Worm (Caenorhabditis elegans): ENCODE results near the gene anat-1.

Gene anat-1

ce11 chrIV:6789950-6790349 is 19.3 kb downstream of the anat-1 start:
- TF ChIP-seq ceh-82 (tag; optimal IDR thresholded peaks at IDR 0.05), result no peak
- no peak for TF ChIP-seq ama-1 (optimal IDR thresholded peaks at IDR 0.05)
- peak in 1 of 2 experiments; percentile 7 for TF ChIP-seq lsy-2 (tag; optimal IDR thresholded peaks at IDR 0.05)
- peak; percentile 64; the same call in 1 of the 2 replicates for TF ChIP-seq snpc-1.2 (GFP tag; IDR thresholded peaks at IDR 0.05)

ce11 chrIV:6790438-6791124 is 19.9 kb downstream of the anat-1 start, which contains the start of the genes C17H12.2 and vha-8:
Gene C17H12.2 (minus strand): TSS chrIV:6790488.
Gene vha-8 (plus strand): TSS chrIV:6791074.
- TF ChIP-seq jun-1 (tag; optimal IDR thresholded peaks at IDR 0.05), result peak; percentile 59
- peak; percentile 87 for TF ChIP-seq hlh-30 (tag; optimal IDR thresholded peaks at IDR 0.05; ENCODE audit: insufficient read depth)
- TF ChIP-seq lsy-2 (tag; optimal IDR thresholded peaks at IDR 0.05), result peak; percentile 83 to 94
- no peak for TF ChIP-seq lin-39 (tag; optimal IDR thresholded peaks at IDR 0.05)
- 0 out of 2 replicates have a peak, but pooled peaks have one; percentile 50 for TF ChIP-seq zfp-3 (GFP tag; conservative IDR thresholded peaks at IDR 0.05)
- peak; percentile 47; the same call in 1 of the 2 replicates for TF ChIP-seq madf-9 (GFP tag; conservative IDR thresholded peaks at IDR 0.05)
- TF ChIP-seq D1046.2 (GFP tag; IDR thresholded peaks at IDR 0.05), result peak; percentile 51; the same call in 1 of the 2 replicates
- no peak for TF ChIP-seq attf-4 (tag; optimal IDR thresholded peaks at IDR 0.05)
- TF ChIP-seq ceh-20 (GFP tag; IDR thresholded peaks at IDR 0.05), result peak; percentile 92
- no peak for TF ChIP-seq Y105C5A.15 (GFP tag; IDR thresholded peaks at IDR 0.05)
- TF ChIP-seq mdl-1 (tag; optimal IDR thresholded peaks at IDR 0.05), result peak in 1 of 2 experiments; percentile 65
- TF ChIP-seq lin-15B (tag; optimal IDR thresholded peaks at IDR 0.05), result peak; percentile 80
- TF ChIP-seq snpc-4 (tag; optimal IDR thresholded peaks at IDR 0.05), result peak; percentile 53
- no peak for TF ChIP-seq nhr-111 (GFP tag; optimal IDR thresholded peaks at IDR 0.05)
- peak; percentile 83 for TF ChIP-seq nhr-6 (tag; optimal IDR thresholded peaks at IDR 0.05)
- TF ChIP-seq nhr-76 (tag; optimal IDR thresholded peaks at IDR 0.05), result peak; percentile 44
- TF ChIP-seq ZK337.2 (GFP tag; IDR thresholded peaks at IDR 0.05), result no peak; the same call in 1 of the 2 replicates
- TF ChIP-seq skn-1 (tag; optimal IDR thresholded peaks at IDR 0.05), result no peak
- TF ChIP-seq zip-2 (tag; optimal IDR thresholded peaks at IDR 0.05), result no peak
- TF ChIP-seq zfp-2 (tag; optimal IDR thresholded peaks at IDR 0.05), result peak; percentile 54
- peak; percentile 90 for TF ChIP-seq mes-2 (tag; optimal IDR thresholded peaks at IDR 0.05; ENCODE audit: poor library complexity, severe bottlenecking)
- peak; percentile 60; the same call in 1 of the 2 replicates for TF ChIP-seq egl-43 (GFP tag; IDR thresholded peaks at IDR 0.05)
- TF ChIP-seq dve-1 (tag; optimal IDR thresholded peaks at IDR 0.05; ENCODE audit: insufficient read depth), result peak; percentile 95
- peak; percentile 97 for TF ChIP-seq aha-1 (tag)
- peak; percentile 2 for TF ChIP-seq fos-1 (tag; optimal IDR thresholded peaks at IDR 0.05)
- TF ChIP-seq R02D3.7 (tag; optimal IDR thresholded peaks at IDR 0.05), result no peak
- TF ChIP-seq nhr-77 (tag; optimal IDR thresholded peaks at IDR 0.05), result peak; percentile 93
- no peak for TF ChIP-seq egl-27 (tag; optimal IDR thresholded peaks at IDR 0.05)
- peak; percentile 77 for TF ChIP-seq pha-4 (GFP tag; IDR thresholded peaks at IDR 0.05)
- peak; percentile 93 for TF ChIP-seq pha-4 (tag; optimal IDR thresholded peaks at IDR 0.05)
- TF ChIP-seq mep-1 (tag; optimal IDR thresholded peaks at IDR 0.05), result peak; percentile 97
- peak in 1 of 2 experiments; percentile 87 for TF ChIP-seq unc-62 (GFP tag; optimal IDR thresholded peaks at IDR 0.05 in 1 of 2)
- no peak for TF ChIP-seq unc-62 (tag; optimal IDR thresholded peaks at IDR 0.05)
- no peak for TF ChIP-seq dmd-8 (GFP tag; IDR thresholded peaks at IDR 0.05)
- no peak for TF ChIP-seq mxl-2 (GFP tag; conservative IDR thresholded peaks at IDR 0.05)
- TF ChIP-seq lin-13 (GFP tag; optimal IDR thresholded peaks at IDR 0.05), result peak; percentile 93
- peak; percentile 54 for TF ChIP-seq ceh-28 (tag; optimal IDR thresholded peaks at IDR 0.05)
- TF ChIP-seq fkh-10 (GFP tag; optimal IDR thresholded peaks at IDR 0.05), result peak; percentile 64
- TF ChIP-seq spr-1 (tag; optimal IDR thresholded peaks at IDR 0.05), result peak; percentile 78
- TF ChIP-seq lir-3 (tag; optimal IDR thresholded peaks at IDR 0.05), result no peak
- peak; percentile 60 for TF ChIP-seq ces-1 (GFP tag; optimal IDR thresholded peaks at IDR 0.05)
- TF ChIP-seq lin-38 (GFP tag; IDR thresholded peaks at IDR 0.05), result peak; percentile 98
- no peak for TF ChIP-seq nhr-10 (tag; optimal IDR thresholded peaks at IDR 0.05)
- no peak for TF ChIP-seq lim-7 (GFP tag; IDR thresholded peaks at IDR 0.05)
- peak; percentile 79 for TF ChIP-seq T26A8.4 (GFP tag; IDR thresholded peaks at IDR 0.05)
- TF ChIP-seq ztf-7 (tag; optimal IDR thresholded peaks at IDR 0.05), result peak; percentile 46
